Fruit fly (Drosophila melanogaster): ENCODE results near the gene CG31676.

CG31676 gene

dm6 chr2L:20796758-20797514 is 43.6 kb upstream of the CG31676 start, which contains the start of gene vari (continued):
- TF ChIP-seq CG4360 (GFP tag; IDR thresholded peaks at IDR 0.05) (peak; percentile 57; the same call in 1 of the 2 replicates), CG13894 (tag; optimal IDR thresholded peaks at IDR 0.05) (peak; percentile 61), Dfd (GFP tag; optimal IDR thresholded peaks at IDR 0.05) (no peak), sob (GFP tag; IDR thresholded peaks at IDR 0.05) (peak; percentile 11; the same call in 1 of the 2 replicates), danr (GFP tag; IDR thresholded peaks at IDR 0.05) (no peak), Hmx (GFP tag; optimal IDR thresholded peaks at IDR 0.05) (peak; percentile 17), Bgb (GFP tag; IDR thresholded peaks at IDR 0.05; ENCODE audit: partially characterized antibody) (peak; percentile 60), BtbVII (GFP tag; optimal IDR thresholded peaks at IDR 0.05) (peak; percentile 1), Fer1 (GFP tag; optimal IDR thresholded peaks at IDR 0.05) (peak; percentile 53), her (GFP tag; optimal IDR thresholded peaks at IDR 0.05) (peak; percentile 42), CG15269 (tag; optimal IDR thresholded peaks at IDR 0.05) (peak; percentile 18), chinmo (GFP tag; IDR thresholded peaks at IDR 0.05; ENCODE audit: partially characterized antibody) (peak; percentile 87; the same call in 3 of the 4 replicates), amos (GFP tag; IDR thresholded peaks at IDR 0.05; ENCODE audit: partially characterized antibody) (peak; percentile 19; the same call in 1 of the 2 replicates), CG8290 (GFP tag; optimal IDR thresholded peaks at IDR 0.05) (no peak), CG8290 (tag; optimal IDR thresholded peaks at IDR 0.05) (peak in 1 of 2 experiments; percentile 39), CG12104 (GFP tag; optimal IDR thresholded peaks at IDR 0.05) (peak; percentile 3), Fer3 (tag; optimal IDR thresholded peaks at IDR 0.05) (no peak), vvl (GFP tag; IDR thresholded peaks at IDR 0.05) (peak; percentile 33; the same call in 1 of the 2 replicates), Blimp-1 (GFP tag; optimal IDR thresholded peaks at IDR 0.05) (no peak), Aef1 (GFP tag; IDR thresholded peaks at IDR 0.05) (peak; percentile 44; the same call in 2 of the 3 replicates), Dbx (GFP tag; IDR thresholded peaks at IDR 0.05) (peak; percentile 40; the same call in 2 of the 3 replicates), lab (GFP tag; optimal IDR thresholded peaks at IDR 0.05) (peak; percentile 28), CG31365 (tag; optimal IDR thresholded peaks at IDR 0.05) (peak; percentile 5), lola (GFP tag; optimal IDR thresholded peaks at IDR 0.05) (peak in 1 of 3 experiments; percentile 36), mirr (GFP tag; optimal IDR thresholded peaks at IDR 0.05) (peak; percentile 1), CG32767 (GFP tag; IDR thresholded peaks at IDR 0.05) (0 out of 2 replicates have a peak, but pooled peaks have one; percentile 17), CG8765 (GFP tag; IDR thresholded peaks at IDR 0.05) (no peak), pan (optimal IDR thresholded peaks at IDR 0.05) (no peak), pan (GFP tag; optimal IDR thresholded peaks at IDR 0.05 in 1 of 2, IDR thresholded peaks at IDR 0.05 in 1 of 2) (peak in 1 of 2 experiments; percentile 18), Dref (GFP tag; IDR thresholded peaks at IDR 0.05) (0 out of 2 replicates have a peak, but pooled peaks have one; percentile 50), dysf (GFP tag; IDR thresholded peaks at IDR 0.05) (peak; percentile 51; the same call in 1 of the 3 replicates), CG13296 (GFP tag; optimal IDR thresholded peaks at IDR 0.05) (peak; percentile 26), CG2116 (GFP tag; optimal IDR thresholded peaks at IDR 0.05) (peak; percentile 60), Hmr (GFP tag; optimal IDR thresholded peaks at IDR 0.05) (peak; percentile 6), chif (GFP tag; optimal IDR thresholded peaks at IDR 0.05) (no peak), CG16813 (GFP tag; IDR thresholded peaks at IDR 0.05; ENCODE audit: partially characterized antibody) (no peak), chm (GFP tag; IDR thresholded peaks at IDR 0.05) (peak; percentile 65; the same call in 1 of the 2 replicates), ind (GFP tag; optimal IDR thresholded peaks at IDR 0.05) (no peak), Abd-B (GFP tag; optimal IDR thresholded peaks at IDR 0.05) (peak; percentile 45), gro (GFP tag; optimal IDR thresholded peaks at IDR 0.05) (peak; percentile 3), CG34224 (GFP tag; IDR thresholded peaks at IDR 0.05; ENCODE audit: partially characterized antibody) (peak; percentile 12; the same call in 1 of the 3 replicates), Med (GFP tag) (peak; percentile 82), nom (GFP tag; optimal IDR thresholded peaks at IDR 0.05) (peak; percentile 47), CTCF (GFP tag; optimal IDR thresholded peaks at IDR 0.05) (peak; percentile 76), Taf1 (GFP tag; IDR thresholded peaks at IDR 0.05) (no peak), CG18476 (GFP tag; optimal IDR thresholded peaks at IDR 0.05) (peak; percentile 19), CG17359 (tag; optimal IDR thresholded peaks at IDR 0.05) (peak; percentile 1), Sry-β (GFP tag; optimal IDR thresholded peaks at IDR 0.05) (peak; percentile 80)

Data from whole organism, embryonic.